Fruit fly (Drosophila melanogaster): Measurements from ENCODE around the gene CG34155.

The CG34155 gene

DNA sequence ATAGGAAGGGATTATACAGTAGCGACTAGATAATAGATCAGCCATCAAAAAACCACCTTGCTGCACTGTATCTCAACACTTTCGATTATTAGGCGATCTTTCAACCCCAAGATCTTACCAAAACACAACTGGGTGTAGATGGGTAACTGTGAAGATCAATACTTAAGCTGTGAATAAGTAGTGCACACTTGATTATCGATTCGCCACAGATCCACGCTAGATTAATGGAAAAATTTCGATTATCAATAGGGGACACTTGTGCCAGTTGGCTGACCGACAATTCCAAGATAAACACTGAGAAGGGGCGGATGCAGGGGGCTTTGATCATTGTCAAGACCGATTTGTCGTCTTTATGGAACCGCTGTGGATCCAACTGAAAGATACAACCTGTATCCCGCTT is 19.1 kb upstream of the CG34155 start, which contains the start of gene CG9702:
Gene CG9702 (plus strand): TSS at position 301 of the 400 bp plus-strand sequence.
- TF ChIP-seq CG14711 (tag; optimal IDR thresholded peaks at IDR 0.05) (no peak), pad (GFP tag; optimal IDR thresholded peaks at IDR 0.05) (no peak), kay (GFP tag; ENCODE audit: borderline replicate concordance) (no peak), toe (GFP tag; optimal IDR thresholded peaks at IDR 0.05) (no peak), Mnt (GFP tag; optimal IDR thresholded peaks at IDR 0.05) (no peak), CG5204 (GFP tag; optimal IDR thresholded peaks at IDR 0.05) (no peak), CG33017 (tag; optimal IDR thresholded peaks at IDR 0.05) (no peak), CG7101 (tag; optimal IDR thresholded peaks at IDR 0.05) (no peak), Crg-1 (GFP tag; optimal IDR thresholded peaks at IDR 0.05) (no peak), CG12768 (GFP tag; optimal IDR thresholded peaks at IDR 0.05) (no peak), Clk (GFP tag; optimal IDR thresholded peaks at IDR 0.05) (no peak)

dm6 chr3R:30570554-30571141 is 10.6 kb upstream of the CG34155 start:
- no peak for TF ChIP-seq kay (GFP tag; ENCODE audit: borderline replicate concordance)
- no peak for TF ChIP-seq toe (GFP tag; optimal IDR thresholded peaks at IDR 0.05)
- TF ChIP-seq CG7101 (tag; optimal IDR thresholded peaks at IDR 0.05), result no peak
- no peak for TF ChIP-seq CG33017 (tag; optimal IDR thresholded peaks at IDR 0.05)
- TF ChIP-seq Clk (GFP tag; optimal IDR thresholded peaks at IDR 0.05), result no peak
- no peak for TF ChIP-seq tj (GFP tag; optimal IDR thresholded peaks at IDR 0.05)
- no peak for TF ChIP-seq CG1620 (GFP tag; optimal IDR thresholded peaks at IDR 0.05)

DNA sequence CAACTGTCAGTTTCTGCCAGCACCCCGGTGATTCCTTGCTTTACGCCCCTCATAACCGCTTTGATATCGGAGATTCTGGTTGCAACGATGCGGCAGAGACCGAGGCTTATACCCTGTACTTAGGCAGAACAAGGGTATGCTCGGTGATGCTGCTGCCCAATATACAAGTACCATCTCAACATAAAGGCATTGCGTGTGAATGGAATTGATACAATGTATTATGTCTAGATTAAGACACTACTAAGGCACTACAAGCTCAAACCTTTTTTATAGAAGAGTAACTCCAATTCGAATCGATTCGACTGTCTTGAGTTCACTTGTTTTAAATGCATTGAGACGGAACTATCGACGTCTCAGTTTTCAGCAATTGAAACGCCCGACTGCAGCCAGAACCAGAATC is 7.2 kb upstream of the CG34155 start:
- no peak for TF ChIP-seq CG5204 (GFP tag; optimal IDR thresholded peaks at IDR 0.05)
- no peak for TF ChIP-seq CG12768 (GFP tag; optimal IDR thresholded peaks at IDR 0.05)
- no peak for TF ChIP-seq bab1 (GFP tag; optimal IDR thresholded peaks at IDR 0.05)
- no peak for TF ChIP-seq toe (GFP tag; optimal IDR thresholded peaks at IDR 0.05)
- TF ChIP-seq kay (GFP tag; ENCODE audit: borderline replicate concordance), result no peak
- TF ChIP-seq cnc (optimal IDR thresholded peaks at IDR 0.05), result no peak
- no peak for TF ChIP-seq CG1620 (GFP tag; optimal IDR thresholded peaks at IDR 0.05)
- TF ChIP-seq pad (GFP tag; optimal IDR thresholded peaks at IDR 0.05), result no peak
- no peak for TF ChIP-seq Mnt (GFP tag; optimal IDR thresholded peaks at IDR 0.05)
- no peak for TF ChIP-seq tj (GFP tag; optimal IDR thresholded peaks at IDR 0.05)
- no peak for TF ChIP-seq cic (GFP tag; optimal IDR thresholded peaks at IDR 0.05)
- no peak for TF ChIP-seq CG7101 (tag; optimal IDR thresholded peaks at IDR 0.05)
- no peak for TF ChIP-seq Hr96 (GFP tag; optimal IDR thresholded peaks at IDR 0.05)
- TF ChIP-seq CG14711 (tag; optimal IDR thresholded peaks at IDR 0.05), result no peak
- TF ChIP-seq ovo (GFP tag; optimal IDR thresholded peaks at IDR 0.05), result no peak
- no peak for TF ChIP-seq Clk (GFP tag; optimal IDR thresholded peaks at IDR 0.05)

DNA sequence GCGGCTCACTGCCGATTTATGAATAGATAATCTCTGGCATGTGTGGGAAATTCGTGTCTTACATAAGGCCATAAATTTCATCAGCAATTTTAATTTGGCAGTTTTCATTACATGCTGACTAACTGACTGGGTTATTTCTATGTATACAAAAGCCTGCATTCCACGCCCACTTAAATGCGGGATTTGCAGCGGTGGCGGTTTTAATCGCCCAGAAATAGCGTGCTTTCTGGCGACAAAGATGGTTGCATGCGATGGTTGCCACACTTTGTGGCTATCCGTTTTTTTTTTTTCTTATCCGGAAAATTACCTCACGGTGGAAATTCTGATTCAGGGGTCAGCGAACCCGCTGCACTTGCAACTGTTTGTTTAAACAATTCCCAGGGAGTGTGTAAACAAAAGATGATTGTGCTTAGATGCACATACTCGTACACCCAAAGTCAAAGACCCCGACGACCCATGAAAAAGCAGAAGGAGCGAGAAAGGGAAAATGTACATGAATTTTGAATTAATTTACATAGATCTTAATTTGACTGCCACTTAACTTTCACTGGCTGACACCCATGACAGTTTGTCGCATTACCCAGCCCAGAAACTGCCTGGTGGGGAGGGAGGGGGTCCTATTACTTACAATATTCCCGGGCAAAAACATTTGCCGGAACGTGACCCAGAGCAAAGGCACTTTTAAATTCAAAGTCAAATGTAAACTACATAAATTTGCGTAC is 6.3 kb upstream of the CG34155 start:
- TF ChIP-seq CG12768 (GFP tag; optimal IDR thresholded peaks at IDR 0.05) (no peak), pad (GFP tag; optimal IDR thresholded peaks at IDR 0.05) (no peak), CG33017 (tag; optimal IDR thresholded peaks at IDR 0.05) (no peak), kay (GFP tag; ENCODE audit: borderline replicate concordance) (no peak), CG5204 (GFP tag; optimal IDR thresholded peaks at IDR 0.05) (no peak)

dm6 chr3R:30564479-30564878 is 4.5 kb upstream of the CG34155 start:
- TF ChIP-seq toe (GFP tag; optimal IDR thresholded peaks at IDR 0.05) (no peak), bab1 (GFP tag; optimal IDR thresholded peaks at IDR 0.05) (peak; percentile 24)

DNA sequence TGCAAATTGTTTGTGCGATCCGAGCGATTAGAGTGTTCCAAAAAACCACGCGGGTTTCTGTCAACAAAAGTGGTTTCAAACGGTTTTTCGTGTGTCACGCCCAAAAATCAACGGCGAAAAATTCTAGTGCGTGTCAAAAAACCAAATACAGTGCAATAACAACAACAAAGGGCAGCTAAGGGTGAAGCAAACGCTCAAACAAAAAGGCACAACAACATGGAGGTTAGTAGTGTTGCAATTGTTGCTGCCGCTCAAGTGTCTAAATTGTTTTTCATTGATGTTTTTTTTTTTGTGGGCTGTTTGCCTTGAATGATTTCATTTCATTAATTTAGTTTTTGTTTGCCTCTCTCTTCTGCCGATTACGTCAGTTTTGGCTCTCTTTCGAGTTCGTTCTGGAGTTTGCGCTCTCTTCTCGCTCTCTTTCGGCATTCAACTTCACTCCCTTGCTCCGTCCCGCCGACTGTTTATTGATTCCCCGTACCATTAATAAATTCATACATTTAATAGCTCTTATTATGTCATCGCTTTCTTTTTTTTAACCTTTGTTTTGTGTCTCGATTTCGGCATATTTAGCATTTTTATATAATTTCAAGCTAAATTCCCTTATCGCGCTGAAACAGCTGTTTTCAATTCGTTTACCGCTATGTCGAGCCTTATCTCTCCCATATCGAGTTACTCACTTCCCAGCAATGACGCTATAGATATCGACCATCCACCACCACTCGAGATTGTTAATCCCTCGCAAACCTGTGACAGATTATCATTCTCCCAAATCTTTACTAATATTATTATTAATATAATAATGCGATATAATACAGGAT is 3.5 kb upstream of the CG34155 start:
- TF ChIP-seq kay (GFP tag; ENCODE audit: borderline replicate concordance) (peak; percentile 29), bab1 (GFP tag; optimal IDR thresholded peaks at IDR 0.05) (peak; percentile 34), Clk (GFP tag; optimal IDR thresholded peaks at IDR 0.05) (no peak), Mnt (GFP tag; optimal IDR thresholded peaks at IDR 0.05) (no peak), pad (GFP tag; optimal IDR thresholded peaks at IDR 0.05) (no peak), ovo (GFP tag; optimal IDR thresholded peaks at IDR 0.05) (peak; percentile 55), Hr96 (GFP tag; optimal IDR thresholded peaks at IDR 0.05) (no peak), Crg-1 (GFP tag; optimal IDR thresholded peaks at IDR 0.05) (no peak), cic (GFP tag; optimal IDR thresholded peaks at IDR 0.05) (no peak), CG7045 (GFP tag; optimal IDR thresholded peaks at IDR 0.05) (no peak), CG5204 (GFP tag; optimal IDR thresholded peaks at IDR 0.05) (no peak), CG33017 (tag; optimal IDR thresholded peaks at IDR 0.05) (no peak), CG12768 (GFP tag; optimal IDR thresholded peaks at IDR 0.05) (no peak), CG7101 (tag; optimal IDR thresholded peaks at IDR 0.05) (no peak), tj (GFP tag; optimal IDR thresholded peaks at IDR 0.05) (peak; percentile 83)
